Worm (Caenorhabditis elegans) whole organism, L2 larva: Measurements from ENCODE around the gene rga-8.

Experiments used
- blmp-1 ChIP-seq: sonication (generic microtip); optimal IDR thresholded peaks from 2 replicates; lab custom pipeline; 2017; ENCODE audit warnings: missing genetic modification characterization, mild to moderate bottlenecking, missing compliant biosample characterization, antibody characterized with exemption, moderate library complexity; ENCODE audit not compliant: insufficient read depth
- ceh-82 ChIP-seq: fragments of 150-350 bp; optimal IDR thresholded peaks from 2 replicates; lab custom pipeline; 2014; ENCODE audit warnings: missing biosample characterization, missing genetic modification characterization
- sma-9 ChIP-seq, 2 experiments: fragments of 150-350 bp in 1 of 2; sonication (generic microtip) in 1 of 2; optimal IDR thresholded peaks; 2 replicates each; lab custom pipeline; 2014 to 2016; ENCODE audit warnings: missing genetic modification characterization in 2 of 2, mild to moderate bottlenecking in 1 of 2, missing biosample characterization in 1 of 2, missing compliant biosample characterization in 1 of 2, missing genetic modification reagents in 1 of 2, moderate library complexity in 1 of 2
- snpc-4 ChIP-seq: fragments of 150-350 bp; optimal IDR thresholded peaks from 2 replicates; lab custom pipeline; 2014; ENCODE audit warnings: missing biosample characterization, missing genetic modification characterization

DNA sequence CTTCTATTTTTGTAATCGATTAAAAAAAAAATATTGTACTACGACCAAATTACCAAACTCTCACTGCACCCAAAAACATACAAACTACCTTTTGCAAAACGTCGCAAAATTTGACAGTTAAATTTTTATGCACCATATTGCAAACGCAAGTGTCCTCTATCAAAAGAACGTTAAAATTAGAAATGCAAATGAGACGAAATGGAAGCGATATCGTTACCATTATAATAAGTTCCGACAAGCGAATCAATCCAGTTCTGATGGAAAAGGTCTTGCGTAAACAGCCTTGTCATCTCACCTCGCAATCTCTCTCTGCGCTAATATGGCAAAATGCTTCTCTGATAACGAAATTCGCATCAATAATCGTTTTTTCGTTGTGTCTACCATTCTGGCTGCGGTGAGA, 11.5 kb downstream of the rga-8 start:
- TF ChIP-seq ceh-82 = no peak
- TF ChIP-seq snpc-4 = no peak
- TF ChIP-seq sma-9 (GFP tag; optimal IDR thresholded peaks at IDR 0.05; lab: Kevin White, UChicago) = no peak
- TF ChIP-seq sma-9 (tag; optimal IDR thresholded peaks at IDR 0.05; lab: Kevin White, UChicago) = no peak
- no peak for TF ChIP-seq blmp-1 (tag; lab: Kevin White, UChicago)
